Worm (Caenorhabditis elegans) whole organism, midembryonic: ENCODE measurements around the gene sec-61.G.

Source experiments
- T22C8.4 ChIP-seq: fragments of 200-800 bp; sonication (Bioruptor generic); IDR thresholded peaks from 2 replicates; pipeline ENCODE4 v1.3.6; 2022; ENCODE audit warnings: missing genetic modification characterization, missing compliant biosample characterization
- cog-1 ChIP-seq: sonication (generic microtip); optimal IDR thresholded peaks from 2 replicates; lab custom pipeline; 2016; ENCODE audit warnings: missing genetic modification characterization, missing compliant biosample characterization

- TF ChIP-seq T22C8.4 (GFP tag; lab: Robert Waterston, UW) (no peak), cog-1 (no peak)
Observed at ce11 chrV:10854197-10854596, 42.7 kb downstream of the sec-61.G start.
